Fruit fly (Drosophila melanogaster) whole organism: ENCODE measurements around the gene Pmm2.

Experiments used
- Dll ChIP-seq: fragments of >200 bp; optimal IDR thresholded peaks from 2 replicates; lab custom pipeline; 2017
- EcR ChIP-seq, 2 experiments: fragments of >200 bp; optimal IDR thresholded peaks; 2 replicates each; lab custom pipeline; 2017; ENCODE audit warnings: missing biosample characterization in 2 of 2, missing genetic modification characterization in 2 of 2, missing genetic modification reagents in 2 of 2
- pan ChIP-seq: fragments of >200 bp; optimal IDR thresholded peaks from 2 replicates; lab custom pipeline; 2017
- psq ChIP-seq: fragments of >200 bp; optimal IDR thresholded peaks from 2 replicates; lab custom pipeline; 2017
- usp ChIP-seq: fragments of >200 bp; optimal IDR thresholded peaks from 2 replicates; lab custom pipeline; 2017; ENCODE audit warnings: missing biosample characterization, missing genetic modification characterization, mixed read lengths

dm6 chr3L:12484948-12485347 is 49.4 kb upstream of the Pmm2 start, which contains the start of gene CG10663:
- no peak for TF ChIP-seq psq (lab: Kevin White, UChicago)
- TF ChIP-seq Dll (lab: Kevin White, UChicago): no peak
- no peak for TF ChIP-seq EcR (GFP tag; optimal IDR thresholded peaks at IDR 0.05; lab: Kevin White, UChicago)
- TF ChIP-seq usp (GFP tag; lab: Kevin White, UChicago): no peak
- no peak for TF ChIP-seq pan (lab: Kevin White, UChicago)
